Worm (Caenorhabditis elegans): ENCODE measurements around the gene arrd-8.

Gene arrd-8

ce11 chrII:12095022-12095421 lies 30.1 kb downstream of the arrd-8 start (continued):
- TF ChIP-seq nhr-84 (tag; optimal IDR thresholded peaks at IDR 0.05) = no peak
- TF ChIP-seq unc-86 (tag; optimal IDR thresholded peaks at IDR 0.05) = no peak

- TF ChIP-seq Y116A8C.19 (tag; optimal IDR thresholded peaks at IDR 0.05; ENCODE audit: borderline replicate concordance) (no peak), unc-98 (GFP tag; IDR thresholded peaks at IDR 0.05) (no peak), nhr-85 (tag) (peak; percentile 60)
Measured at ce11 chrII:12098716-12099115, 33.8 kb downstream of the arrd-8 start.

- TF ChIP-seq sox-4 (tag; optimal IDR thresholded peaks at IDR 0.05) (no peak), pax-3 (tag; optimal IDR thresholded peaks at IDR 0.05) (no peak), nhr-76 (tag; optimal IDR thresholded peaks at IDR 0.05) (no peak), nhr-90 (tag; optimal IDR thresholded peaks at IDR 0.05; ENCODE audit: poor library complexity) (no peak), tlp-1 (tag; optimal IDR thresholded peaks at IDR 0.05) (peak; percentile 6), fos-1 (tag; optimal IDR thresholded peaks at IDR 0.05) (no peak), lin-35 (GFP tag; optimal IDR thresholded peaks at IDR 0.05) (no peak), isw-1 (GFP tag; IDR thresholded peaks at IDR 0.05) (no peak)
Measured at ce11 chrII:12099889-12100288, 35.0 kb downstream of the arrd-8 start, which contains the start of gene Y17G7B.17. Gene Y17G7B.17 (minus strand): TSS chrII:12099989.

ce11 chrII:12102365-12102764 lies 37.5 kb downstream of the arrd-8 start:
- TF ChIP-seq fos-1 (tag; optimal IDR thresholded peaks at IDR 0.05) (peak; percentile 69), unc-62 (GFP tag; optimal IDR thresholded peaks at IDR 0.05) (no peak), lin-35 (GFP tag; optimal IDR thresholded peaks at IDR 0.05) (peak; percentile 89 to 90), unc-98 (GFP tag; IDR thresholded peaks at IDR 0.05) (no peak; the same call in 1 of the 2 replicates), efl-1 (optimal IDR thresholded peaks at IDR 0.05) (peak; percentile 88 to 90), efl-1 (GFP tag; optimal IDR thresholded peaks at IDR 0.05 in 1 of 2) (peak; percentile 80 to 97), snu-23 (GFP tag; optimal IDR thresholded peaks at IDR 0.05) (peak; percentile 99), mep-1 (tag; optimal IDR thresholded peaks at IDR 0.05) (peak; percentile 99), nhr-237 (tag; optimal IDR thresholded peaks at IDR 0.05) (peak; percentile 56), sup-37 (GFP tag; optimal IDR thresholded peaks at IDR 0.05) (peak; percentile 50), pag-3 (tag; optimal IDR thresholded peaks at IDR 0.05; ENCODE audit: borderline replicate concordance, insufficient read depth) (no peak), tbx-2 (tag; optimal IDR thresholded peaks at IDR 0.05) (peak; percentile 87), unc-130 (tag; optimal IDR thresholded peaks at IDR 0.05) (peak; percentile 91), dsc-1 (tag; optimal IDR thresholded peaks at IDR 0.05) (peak; percentile 94), alr-1 (tag; optimal IDR thresholded peaks at IDR 0.05; ENCODE audit: borderline replicate concordance) (no peak), nhr-84 (tag; optimal IDR thresholded peaks at IDR 0.05) (no peak), ceh-90 (tag; optimal IDR thresholded peaks at IDR 0.05) (no peak), Y116A8C.19 (tag; optimal IDR thresholded peaks at IDR 0.05; ENCODE audit: borderline replicate concordance) (no peak), ets-5 (GFP tag; IDR thresholded peaks at IDR 0.05) (no peak), hlh-17 (GFP tag; optimal IDR thresholded peaks at IDR 0.05; ENCODE audit: borderline replicate concordance) (no peak), nhr-28 (tag; optimal IDR thresholded peaks at IDR 0.05) (peak; percentile 38), rnt-1 (tag; optimal IDR thresholded peaks at IDR 0.05) (peak; percentile 98), aha-1 (tag; optimal IDR thresholded peaks at IDR 0.05) (peak; percentile 77), hlh-4 (tag; optimal IDR thresholded peaks at IDR 0.05) (no peak), F16B12.6 (tag; optimal IDR thresholded peaks at IDR 0.05) (peak; percentile 36), sptf-1 (tag; optimal IDR thresholded peaks at IDR 0.05) (no peak), grh-1 (GFP tag; IDR thresholded peaks at IDR 0.05) (peak; percentile 89), lin-15B (tag; optimal IDR thresholded peaks at IDR 0.05) (peak; percentile 60), ceh-8 (GFP tag; optimal IDR thresholded peaks at IDR 0.05) (no peak), mef-2 (tag; optimal IDR thresholded peaks at IDR 0.05) (peak; percentile 56), mab-9 (GFP tag; IDR thresholded peaks at IDR 0.05) (peak; percentile 85), unc-30 (tag; optimal IDR thresholded peaks at IDR 0.05) (no peak), irx-1 (tag; optimal IDR thresholded peaks at IDR 0.05) (peak; percentile 81), egl-13 (tag; optimal IDR thresholded peaks at IDR 0.05) (peak; percentile 86), mdl-1 (tag; optimal IDR thresholded peaks at IDR 0.05) (peak; percentile 78 to 99), nhr-76 (tag; optimal IDR thresholded peaks at IDR 0.05) (no peak), nhr-47 (tag; optimal IDR thresholded peaks at IDR 0.05) (peak; percentile 95), vab-15 (tag; optimal IDR thresholded peaks at IDR 0.05) (no peak), zip-4 (GFP tag; optimal IDR thresholded peaks at IDR 0.05) (no peak), snpc-4 (tag; optimal IDR thresholded peaks at IDR 0.05) (peak; percentile 82)

Data from whole organism, L1 larva.